Worm (Caenorhabditis elegans) whole organism, mixed stage, embryonic: Measurements from ENCODE around the gene chil-17.

ENCODE experiments used
- blmp-1 ChIP-seq: fragments of 150-350 bp; optimal IDR thresholded peaks from 2 replicates; lab custom pipeline; 2014; ENCODE audit warnings: missing biosample characterization, missing genetic modification characterization
- ceh-39 ChIP-seq: fragments of 150-350 bp; optimal IDR thresholded peaks from 2 replicates; lab custom pipeline; 2014; ENCODE audit warnings: missing biosample characterization, missing genetic modification characterization
- ceh-43 ChIP-seq: fragments of 200-800 bp; sonication (Bioruptor generic); optimal IDR thresholded peaks from 2 replicates; lab custom pipeline; 2018; ENCODE audit warnings: mild to moderate bottlenecking, missing genetic modification characterization, moderate library complexity, missing compliant biosample characterization
- elt-3 ChIP-seq: fragments of 150-350 bp; optimal IDR thresholded peaks from 2 replicates; lab custom pipeline; 2014; ENCODE audit warnings: missing biosample characterization, missing genetic modification characterization
- lin-13 ChIP-seq: fragments of 150-350 bp; optimal IDR thresholded peaks from 2 replicates; lab custom pipeline; 2014; ENCODE audit warnings: missing biosample characterization, missing genetic modification characterization
- lsy-2 ChIP-seq: fragments of 150-350 bp; optimal IDR thresholded peaks from 2 replicates; lab custom pipeline; 2014; ENCODE audit warnings: missing biosample characterization, missing genetic modification characterization
- mep-1 ChIP-seq: fragments of 150-350 bp; optimal IDR thresholded peaks from 2 replicates; lab custom pipeline; 2017; ENCODE audit warnings: missing biosample characterization, missing genetic modification reagents, missing genetic modification characterization, inconsistent platforms
- nhr-237 ChIP-seq: fragments of 150-350 bp; optimal IDR thresholded peaks from 2 replicates; lab custom pipeline; 2014; ENCODE audit warnings: missing biosample characterization, missing genetic modification characterization
- nhr-76 ChIP-seq: sonication (generic microtip); optimal IDR thresholded peaks from 2 replicates; lab custom pipeline; 2017; ENCODE audit warnings: missing biosample characterization, missing genetic modification characterization
- unc-39 ChIP-seq: fragments of 150-350 bp; optimal IDR thresholded peaks from 2 replicates; lab custom pipeline; 2014; ENCODE audit warnings: missing biosample characterization, missing genetic modification characterization
- unc-62 ChIP-seq: fragments of 150-350 bp; optimal IDR thresholded peaks from 2 replicates; lab custom pipeline; 2014; ENCODE audit warnings: missing biosample characterization, missing genetic modification reagents, missing genetic modification characterization

DNA sequence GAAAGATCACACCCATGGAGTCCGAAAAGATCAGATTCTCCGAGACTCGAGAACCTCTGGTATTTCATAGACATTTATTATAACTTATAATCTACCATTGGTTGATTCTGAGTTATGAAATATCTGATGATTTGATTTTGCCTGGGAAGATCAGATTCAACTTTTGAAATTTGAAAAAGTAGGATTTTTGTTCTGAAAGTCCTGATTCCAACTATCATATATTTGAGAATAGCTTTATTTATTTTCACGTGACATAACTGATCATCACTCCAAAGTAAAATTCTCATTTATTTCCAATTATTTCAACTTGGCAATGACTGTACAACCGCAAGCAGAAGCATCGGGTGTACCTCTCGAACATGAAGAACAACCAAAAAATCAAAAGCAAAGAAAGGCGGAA lies 40.2 kb downstream of the chil-17 start, which contains the start of gene Y51B9A.7:
- no peak for TF ChIP-seq lin-13 (tag; lab: Kevin White, UChicago)
- no peak for TF ChIP-seq nhr-237 (tag; lab: Kevin White, UChicago)
- no peak for TF ChIP-seq unc-62 (GFP tag; lab: Kevin White, UChicago)
- TF ChIP-seq nhr-76 (tag; lab: Kevin White, UChicago) = no peak
- TF ChIP-seq unc-39 = no peak
- TF ChIP-seq ceh-43 (GFP tag; lab: Kevin White, UChicago) = no peak
- no peak for TF ChIP-seq elt-3 (tag; lab: Kevin White, UChicago)
- TF ChIP-seq lsy-2 = no peak
- no peak for TF ChIP-seq blmp-1
- TF ChIP-seq mep-1 = no peak
- TF ChIP-seq ceh-39 (tag; lab: Kevin White, UChicago) = no peak
